Fruit fly (Drosophila melanogaster): Measurements from ENCODE around the gene nis.

Gene nis

dm6 chr2L:1634099-1634856 is 47.3 kb upstream of the nis start (continued):
- TF ChIP-seq CG3065 (GFP tag; optimal IDR thresholded peaks at IDR 0.05) = no peak
- TF ChIP-seq CG18262 (tag; optimal IDR thresholded peaks at IDR 0.05) = peak; percentile 5
- peak; percentile 71 for TF ChIP-seq Antp (GFP tag; optimal IDR thresholded peaks at IDR 0.05)
- no peak for TF ChIP-seq Sin3A (optimal IDR thresholded peaks at IDR 0.05)
- peak; percentile 70 for TF ChIP-seq CG9727 (GFP tag; optimal IDR thresholded peaks at IDR 0.05)
- no peak for TF ChIP-seq cg (GFP tag; optimal IDR thresholded peaks at IDR 0.05)
- no peak for TF ChIP-seq bsh (GFP tag; optimal IDR thresholded peaks at IDR 0.05)
- TF ChIP-seq Bteb2 (GFP tag; optimal IDR thresholded peaks at IDR 0.05) = peak; percentile 54
- peak; percentile 80 for TF ChIP-seq CG11085 (GFP tag; IDR thresholded peaks at IDR 0.05)
- TF ChIP-seq Abd-B (GFP tag; optimal IDR thresholded peaks at IDR 0.05) = peak; percentile 22
- peak; percentile 42 for TF ChIP-seq Bdp1 (GFP tag; optimal IDR thresholded peaks at IDR 0.05)
- no peak for TF ChIP-seq CG8478 (optimal IDR thresholded peaks at IDR 0.05)
- TF ChIP-seq gfzf (GFP tag; optimal IDR thresholded peaks at IDR 0.05) = no peak
- TF ChIP-seq CG3847 (GFP tag; IDR thresholded peaks at IDR 0.05) = peak; percentile 86
- no peak for TF ChIP-seq CG6254 (GFP tag; optimal IDR thresholded peaks at IDR 0.05)
- TF ChIP-seq en (GFP tag; optimal IDR thresholded peaks at IDR 0.05) = no peak
- TF ChIP-seq chm (GFP tag; IDR thresholded peaks at IDR 0.05) = no peak
- TF ChIP-seq CoRest (tag; optimal IDR thresholded peaks at IDR 0.05) = peak; percentile 81
- TF ChIP-seq CG2199 (GFP tag; IDR thresholded peaks at IDR 0.05) = no peak
- TF ChIP-seq CG4360 (GFP tag; IDR thresholded peaks at IDR 0.05) = no peak
- no peak for TF ChIP-seq aop (GFP tag; IDR thresholded peaks at IDR 0.05)
- 0 out of 2 replicates have a peak, but pooled peaks have one; percentile 9 for TF ChIP-seq dimm (GFP tag; IDR thresholded peaks at IDR 0.05)
- peak; percentile 26 for TF ChIP-seq CG12236 (GFP tag; optimal IDR thresholded peaks at IDR 0.05)
- peak; percentile 94 for TF ChIP-seq zfh2 (GFP tag; optimal IDR thresholded peaks at IDR 0.05)
- TF ChIP-seq CG8089 (GFP tag; optimal IDR thresholded peaks at IDR 0.05) = no peak
- peak; percentile 61 for TF ChIP-seq CG12391 (tag; optimal IDR thresholded peaks at IDR 0.05)
- no peak for TF ChIP-seq CG2129 (GFP tag; IDR thresholded peaks at IDR 0.05; ENCODE audit: partially characterized antibody)
- peak; percentile 40 for TF ChIP-seq CG18764 (GFP tag; optimal IDR thresholded peaks at IDR 0.05)
- TF ChIP-seq CG9437 (GFP tag; optimal IDR thresholded peaks at IDR 0.05) = peak; percentile 43
- TF ChIP-seq zfh1 (GFP tag; IDR thresholded peaks at IDR 0.05) = peak; percentile 26; the same call in 2 of the 3 replicates
- peak; percentile 63 for TF ChIP-seq CG10209 (GFP tag; optimal IDR thresholded peaks at IDR 0.05)
- TF ChIP-seq CHES-1-like (GFP tag; optimal IDR thresholded peaks at IDR 0.05) = peak; percentile 82
- TF ChIP-seq nau (GFP tag; optimal IDR thresholded peaks at IDR 0.05) = peak; percentile 4
- no peak for TF ChIP-seq trem (tag; optimal IDR thresholded peaks at IDR 0.05)
- no peak for TF ChIP-seq Doc3 (GFP tag; IDR thresholded peaks at IDR 0.05; ENCODE audit: partially characterized antibody)
- peak; percentile 67 for TF ChIP-seq CG18619 (GFP tag; optimal IDR thresholded peaks at IDR 0.05)
- peak; percentile 53; the same call in 1 of the 2 replicates for TF ChIP-seq rib (GFP tag; IDR thresholded peaks at IDR 0.05)
- peak; percentile 91 for TF ChIP-seq Dip3 (GFP tag; optimal IDR thresholded peaks at IDR 0.05)
- TF ChIP-seq CG16779 (GFP tag; IDR thresholded peaks at IDR 0.05) = peak; percentile 62
- TF ChIP-seq dm (GFP tag; optimal IDR thresholded peaks at IDR 0.05) = peak; percentile 29
- TF ChIP-seq CG15696 (tag; optimal IDR thresholded peaks at IDR 0.05) = peak; percentile 30
- TF ChIP-seq CG30020 (tag; optimal IDR thresholded peaks at IDR 0.05) = no peak
- TF ChIP-seq CG8944 (GFP tag; optimal IDR thresholded peaks at IDR 0.05) = peak; percentile 69
- peak; percentile 69 for TF ChIP-seq CG17385 (GFP tag; optimal IDR thresholded peaks at IDR 0.05)
- TF ChIP-seq CG1529 (GFP tag; optimal IDR thresholded peaks at IDR 0.05) = no peak
- peak; percentile 27 for TF ChIP-seq pnt (GFP tag; optimal IDR thresholded peaks at IDR 0.05)
- TF ChIP-seq Chrac-16 (GFP tag; optimal IDR thresholded peaks at IDR 0.05) = peak; percentile 77
- TF ChIP-seq CG6813 (GFP tag; optimal IDR thresholded peaks at IDR 0.05) = peak; percentile 54
- TF ChIP-seq CG13775 (GFP tag; optimal IDR thresholded peaks at IDR 0.05) = peak; percentile 62
- peak; percentile 56 for TF ChIP-seq CG17359 (tag; optimal IDR thresholded peaks at IDR 0.05)
